Fruit fly (Drosophila melanogaster): ENCODE measurements around the gene CG9988.

DNA sequence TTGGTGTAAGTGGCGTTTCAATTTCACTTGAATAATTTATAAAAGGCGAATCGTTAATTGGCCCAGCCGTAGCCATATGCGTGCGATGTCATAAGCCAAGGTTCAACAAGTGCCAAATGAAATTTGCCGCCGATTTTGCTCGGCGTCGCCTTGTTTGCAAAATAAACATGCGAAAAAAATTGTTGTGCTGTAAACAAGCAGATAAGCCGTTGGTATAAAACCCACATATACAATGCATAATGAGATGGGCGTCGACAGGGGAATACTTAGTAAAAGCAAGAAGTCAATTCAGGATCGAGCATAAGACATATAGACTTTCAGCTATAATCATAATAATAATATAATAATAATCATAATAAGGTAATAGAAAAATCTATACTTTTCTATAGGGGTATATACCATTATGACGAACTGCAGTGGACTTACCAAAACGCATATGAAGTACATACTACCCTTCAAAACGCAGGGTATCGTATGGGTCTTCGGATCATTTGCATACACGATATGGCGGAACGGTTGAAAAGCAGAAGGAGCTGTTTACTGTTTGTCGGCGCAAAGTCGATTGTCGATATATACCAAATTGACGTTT, 20.0 kb downstream of the CG9988 start:
- TF ChIP-seq CrebA (GFP tag; optimal IDR thresholded peaks at IDR 0.05; ENCODE audit: borderline replicate concordance) (no peak), psq (GFP tag; optimal IDR thresholded peaks at IDR 0.05) (no peak)

Measured in whole organism, wandering third instar larva.